Fruit fly (Drosophila melanogaster): ENCODE data around the gene RpL22.
A peak's percentile ranks its signal among the peaks of the same experiment; 100 is the strongest.

RpL22 gene

DNA sequence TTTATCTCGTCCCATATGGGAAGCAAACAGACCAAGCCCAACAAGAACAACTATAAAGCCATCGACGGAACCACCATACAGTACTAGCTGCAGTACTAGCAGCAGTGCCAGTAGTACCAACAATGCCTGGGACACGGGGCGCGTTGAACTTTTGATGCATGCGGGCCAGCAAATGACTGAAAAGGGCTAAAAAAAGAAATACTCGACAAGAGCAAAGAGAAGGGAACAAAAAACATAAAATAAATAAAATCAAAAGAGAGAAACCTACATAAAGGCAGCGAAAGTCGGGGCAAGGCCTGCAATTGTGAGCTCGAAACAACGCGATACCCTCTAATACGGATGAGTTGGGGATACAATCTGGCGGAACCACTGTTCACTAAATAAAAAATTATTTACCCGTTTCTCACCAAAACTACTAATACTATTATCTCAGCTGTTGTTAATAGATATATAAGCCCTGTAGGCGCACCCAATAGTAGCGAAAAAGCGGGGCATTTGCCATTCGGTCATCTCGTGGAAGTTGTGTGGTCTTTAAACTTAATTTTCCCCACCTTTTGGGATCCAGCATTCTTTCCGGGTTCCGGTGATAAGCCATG, 25.2 kb downstream of the RpL22 start (continued):
- TF ChIP-seq CG11560 (tag; IDR thresholded peaks at IDR 0.05) (no peak), rib (GFP tag; IDR thresholded peaks at IDR 0.05) (no peak), CG7963 (GFP tag; IDR thresholded peaks at IDR 0.05; ENCODE audit: partially characterized antibody) (no peak)

DNA sequence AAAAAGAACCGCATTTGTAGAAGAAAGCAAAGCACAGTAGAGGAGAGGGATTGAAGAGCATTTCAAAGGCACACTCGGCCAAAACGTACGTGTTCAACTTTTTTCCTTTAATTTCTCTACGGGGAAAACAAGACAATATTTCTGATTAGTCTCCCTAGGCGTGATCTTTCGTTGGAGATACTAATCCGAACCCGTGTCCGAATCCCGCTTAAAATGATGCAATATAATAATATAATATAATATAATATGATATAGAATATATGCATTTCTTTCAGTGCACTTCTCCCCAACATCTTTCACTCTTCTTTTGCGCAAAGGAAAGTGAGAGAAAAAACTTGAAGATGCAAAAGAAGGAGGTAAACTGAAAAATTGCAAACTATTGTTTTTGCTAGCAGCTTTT, 40.4 kb downstream of the RpL22 start:
- TF ChIP-seq NK7.1 (GFP tag; optimal IDR thresholded peaks at IDR 0.05) (no peak), bsh (GFP tag; optimal IDR thresholded peaks at IDR 0.05) (peak; percentile 3 to 16), Drgx (GFP tag; IDR thresholded peaks at IDR 0.05) (peak; percentile 39; the same call in 1 of the 2 replicates)

DNA sequence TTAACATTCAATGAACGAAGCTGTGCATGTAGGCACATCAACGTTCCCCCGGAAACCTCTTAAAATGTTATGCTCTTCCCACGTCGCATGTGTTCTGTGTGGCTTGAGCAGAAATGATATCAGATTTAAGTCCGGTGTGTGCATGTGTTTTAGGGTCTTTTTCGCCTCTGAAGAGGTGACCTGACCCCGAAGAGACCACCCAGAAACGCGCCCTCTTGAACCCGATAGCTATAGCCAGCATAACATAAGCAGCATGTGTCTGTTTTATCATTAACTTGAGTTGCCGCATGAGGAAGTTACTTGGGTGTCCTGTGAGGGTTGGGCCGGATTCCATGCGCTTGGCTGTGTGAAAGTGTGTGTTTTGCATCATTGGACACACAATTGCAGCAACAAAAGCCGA, 46.0 kb downstream of the RpL22 start:
- TF ChIP-seq sens (GFP tag) (peak; percentile 2), CG17186 (GFP tag; optimal IDR thresholded peaks at IDR 0.05) (no peak), tll (GFP tag; optimal IDR thresholded peaks at IDR 0.05) (peak in 1 of 2 experiments; percentile 19), twi (tag; optimal IDR thresholded peaks at IDR 0.05) (peak; percentile 95), Ada2b (GFP tag; IDR thresholded peaks at IDR 0.05) (no peak), CG15479 (GFP tag; optimal IDR thresholded peaks at IDR 0.05) (peak; percentile 88)

DNA sequence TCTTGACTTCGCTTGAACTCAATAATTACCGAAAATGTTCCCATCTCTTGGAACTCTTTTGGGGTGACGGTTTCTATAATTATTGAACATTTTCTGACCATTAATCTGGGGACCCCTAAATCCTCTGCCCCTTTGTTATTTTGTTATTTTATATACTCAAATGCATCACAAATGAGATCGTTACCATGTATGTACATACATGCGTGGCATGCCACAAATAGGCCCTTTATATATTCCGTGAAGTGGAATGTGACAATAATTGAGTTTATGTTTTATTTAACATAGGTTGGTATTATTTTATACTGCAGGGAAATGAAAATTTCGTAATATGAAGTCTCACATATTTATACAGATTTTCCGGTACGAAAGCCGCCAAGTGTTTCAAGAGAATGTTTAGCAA, 47.0 kb downstream of the RpL22 start:
- TF ChIP-seq vvl (GFP tag; IDR thresholded peaks at IDR 0.05): no peak
- peak; percentile 9 for TF ChIP-seq sens (GFP tag)
- peak; percentile 93 for TF ChIP-seq CG10431 (GFP tag; optimal IDR thresholded peaks at IDR 0.05)
- TF ChIP-seq CG7963 (GFP tag; IDR thresholded peaks at IDR 0.05; ENCODE audit: partially characterized antibody): no peak

DNA sequence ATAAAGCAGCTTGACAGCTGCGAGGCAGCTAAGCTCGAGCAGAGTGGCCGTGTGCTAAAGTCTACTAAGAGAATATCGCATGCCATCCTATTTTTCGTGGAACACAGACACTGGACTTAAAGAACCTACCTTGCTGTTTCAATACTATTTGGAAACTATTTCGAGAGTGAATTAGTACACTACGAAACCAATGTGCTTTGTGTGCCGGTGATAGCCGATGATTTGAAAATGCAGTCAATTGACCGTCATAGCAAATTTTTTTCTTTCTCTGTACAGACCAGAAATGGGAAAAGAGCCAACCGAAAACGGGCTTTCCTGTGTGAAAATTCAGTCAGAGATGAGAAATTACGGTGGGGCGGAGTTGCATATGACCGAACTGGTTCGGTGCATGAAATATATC, 49.5 kb downstream of the RpL22 start:
- TF ChIP-seq Drgx (GFP tag; IDR thresholded peaks at IDR 0.05): peak; percentile 62
- no peak for TF ChIP-seq CG14860 (GFP tag; IDR thresholded peaks at IDR 0.05; ENCODE audit: partially characterized antibody)

DNA sequence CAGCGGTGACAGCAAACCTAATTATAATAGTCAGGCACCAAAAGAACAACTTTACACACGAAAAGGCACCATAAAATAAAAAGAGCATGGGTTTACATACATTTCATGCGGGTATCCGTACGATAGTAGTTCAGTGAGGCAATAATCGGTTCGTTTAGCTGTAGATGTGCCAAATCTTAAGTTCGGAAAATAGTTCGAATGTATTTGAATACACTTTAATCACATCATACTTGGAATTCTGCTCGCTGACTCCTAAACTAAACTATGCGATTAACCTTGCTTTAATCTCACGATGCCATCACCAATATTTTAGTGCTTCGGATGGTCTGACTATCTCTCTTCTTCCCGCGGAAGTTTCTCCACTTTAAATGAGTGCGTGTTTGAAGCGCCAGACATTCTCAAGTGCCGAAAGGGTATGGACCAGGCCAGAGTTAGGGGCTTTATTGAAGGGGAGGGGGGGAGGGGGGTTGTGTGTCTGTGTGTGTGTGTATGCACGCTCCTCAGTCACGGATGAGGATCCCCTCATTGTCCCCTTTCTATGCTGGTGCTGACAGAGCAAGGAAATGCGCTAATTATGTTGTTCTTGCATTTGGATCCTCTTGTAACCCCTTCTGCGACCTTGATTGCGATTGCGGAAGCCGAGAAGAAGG, 51.6 kb downstream of the RpL22 start:
- TF ChIP-seq ftz-f1 (GFP tag; optimal IDR thresholded peaks at IDR 0.05): no peak
- no peak for TF ChIP-seq CG11504 (tag; optimal IDR thresholded peaks at IDR 0.05)
- 0 out of 2 replicates have a peak, but pooled peaks have one; percentile 9 for TF ChIP-seq bbx (GFP tag; IDR thresholded peaks at IDR 0.05; ENCODE audit: partially characterized antibody)
- no peak for TF ChIP-seq CG43689 (GFP tag; IDR thresholded peaks at IDR 0.05)
- TF ChIP-seq CG17359 (tag; optimal IDR thresholded peaks at IDR 0.05): no peak
- no peak for TF ChIP-seq CG7928 (GFP tag; optimal IDR thresholded peaks at IDR 0.05)
- peak; percentile 15 for TF ChIP-seq gem (tag; optimal IDR thresholded peaks at IDR 0.05)
- TF ChIP-seq gcm2 (GFP tag; optimal IDR thresholded peaks at IDR 0.05): no peak
- TF ChIP-seq CG2875 (GFP tag; optimal IDR thresholded peaks at IDR 0.05): no peak
- no peak for TF ChIP-seq CG15011 (GFP tag; optimal IDR thresholded peaks at IDR 0.05)
- no peak for TF ChIP-seq Xbp1 (GFP tag; optimal IDR thresholded peaks at IDR 0.05)
- no peak for TF ChIP-seq CG8478 (optimal IDR thresholded peaks at IDR 0.05)
- TF ChIP-seq Bgb (GFP tag; IDR thresholded peaks at IDR 0.05; ENCODE audit: partially characterized antibody): no peak
- no peak for TF ChIP-seq Vsx1 (GFP tag; optimal IDR thresholded peaks at IDR 0.05)
- no peak for TF ChIP-seq CG7839 (tag; optimal IDR thresholded peaks at IDR 0.05)
- TF ChIP-seq bab2 (GFP tag; optimal IDR thresholded peaks at IDR 0.05): no peak
- no peak for TF ChIP-seq CG31365 (tag; optimal IDR thresholded peaks at IDR 0.05)
- no peak for TF ChIP-seq CG4707 (GFP tag; optimal IDR thresholded peaks at IDR 0.05)
- TF ChIP-seq repo (GFP tag; optimal IDR thresholded peaks at IDR 0.05): no peak
- no peak for TF ChIP-seq CG11085 (GFP tag; IDR thresholded peaks at IDR 0.05)
- no peak for TF ChIP-seq Poxn (GFP tag; IDR thresholded peaks at IDR 0.05)
- no peak for TF ChIP-seq bigmax (GFP tag; optimal IDR thresholded peaks at IDR 0.05)
- no peak for TF ChIP-seq CoRest (tag; optimal IDR thresholded peaks at IDR 0.05)
- no peak for TF ChIP-seq ewg (GFP tag; optimal IDR thresholded peaks at IDR 0.05)
- TF ChIP-seq CG1603 (tag; optimal IDR thresholded peaks at IDR 0.05): no peak
